Worm (Caenorhabditis elegans): ENCODE results near the gene T24H10.4.

DNA sequence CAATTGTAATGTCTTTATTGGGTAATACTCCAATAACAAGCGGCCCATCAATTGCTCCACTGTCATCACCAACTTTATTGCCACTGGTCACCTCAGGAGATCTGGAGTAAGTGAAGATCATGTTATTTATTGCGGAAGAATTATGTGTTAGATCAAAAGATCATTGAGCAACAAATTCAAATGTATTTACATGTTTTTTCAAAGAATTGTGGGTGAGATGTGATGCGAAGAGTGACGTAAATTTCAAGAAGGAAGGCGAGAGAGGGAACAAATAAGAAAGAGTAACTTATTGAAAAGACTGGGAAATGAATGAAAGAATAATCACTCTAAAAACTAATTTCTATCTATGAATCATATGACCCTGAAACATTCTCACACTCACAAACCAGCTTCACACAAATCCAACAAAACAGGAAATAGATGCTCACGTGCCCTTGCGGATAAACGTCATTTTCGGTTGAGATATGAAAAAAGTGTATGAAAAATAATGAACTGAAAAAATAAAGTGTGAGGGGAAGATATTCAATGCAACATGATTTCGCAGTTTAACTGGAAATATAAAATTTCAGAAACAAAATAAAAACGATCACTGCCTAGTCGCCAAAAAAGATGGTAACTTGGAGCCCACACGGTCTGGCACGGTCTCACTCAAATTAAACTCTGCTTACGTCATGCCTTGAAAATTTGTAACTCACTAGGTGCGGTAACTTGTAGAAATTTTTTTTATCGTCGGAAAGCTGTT lies 11.7 kb downstream of the T24H10.4 start:
- TF ChIP-seq drap-1 (GFP tag; optimal IDR thresholded peaks at IDR 0.05) (no peak), lin-13 (tag; optimal IDR thresholded peaks at IDR 0.05) (no peak), elt-1 (tag; optimal IDR thresholded peaks at IDR 0.05; ENCODE audit: borderline replicate concordance, insufficient read depth) (no peak), mep-1 (tag; optimal IDR thresholded peaks at IDR 0.05) (no peak), elt-3 (tag; optimal IDR thresholded peaks at IDR 0.05) (no peak)

Measured in whole organism, mixed stage, embryonic.